Worm (Caenorhabditis elegans) whole organism, late embryonic: ENCODE measurements around the gene Y75B8A.25.

Source experiments
- ceh-9 ChIP-seq: sonication (generic microtip); optimal IDR thresholded peaks from 2 replicates; lab custom pipeline; 2016; ENCODE audit warnings: mild to moderate bottlenecking, missing genetic modification characterization, inconsistent platforms, missing compliant biosample characterization
- dmd-4 ChIP-seq: sonication (generic microtip); optimal IDR thresholded peaks from 2 replicates; lab custom pipeline; 2016; ENCODE audit warnings: borderline replicate concordance, missing genetic modification characterization, missing compliant biosample characterization
- elt-2 ChIP-seq: sonication (generic microtip); optimal IDR thresholded peaks from 2 replicates; lab custom pipeline; 2016; ENCODE audit warnings: missing genetic modification reagents, missing genetic modification characterization, missing compliant biosample characterization
- fax-1 ChIP-seq: sonication (generic microtip); optimal IDR thresholded peaks from 2 replicates; lab custom pipeline; 2016; ENCODE audit warnings: missing genotype, missing genetic modification characterization, missing compliant biosample characterization
- hlh-30 ChIP-seq: sonication (generic microtip); optimal IDR thresholded peaks from 2 replicates; lab custom pipeline; 2017; ENCODE audit warnings: antibody characterized with exemption, missing genetic modification characterization, missing compliant biosample characterization; ENCODE audit not compliant: insufficient read depth
- hlh-6 ChIP-seq: sonication (generic microtip); optimal IDR thresholded peaks from 2 replicates; lab custom pipeline; 2016; ENCODE audit warnings: missing genotype, missing genetic modification characterization, missing compliant biosample characterization
- madf-2 ChIP-seq: sonication (generic microtip); optimal IDR thresholded peaks from 2 replicates; lab custom pipeline; 2017; ENCODE audit warnings: missing genetic modification characterization, missing compliant biosample characterization
- nhr-11 ChIP-seq: fragments of 150-350 bp; optimal IDR thresholded peaks from 2 replicates; lab custom pipeline; 2014; ENCODE audit warnings: missing biosample characterization, missing genetic modification characterization
- pha-4 ChIP-seq: fragments of 150-350 bp; optimal IDR thresholded peaks from 2 replicates; lab custom pipeline; 2018; ENCODE audit warnings: missing biosample characterization, missing genetic modification reagents, missing genetic modification characterization
- ztf-16 ChIP-seq: sonication (generic microtip); optimal IDR thresholded peaks from 2 replicates; lab custom pipeline; 2017; ENCODE audit warnings: missing genetic modification characterization, missing compliant biosample characterization

- TF ChIP-seq hlh-6 (tag; lab: Kevin White, UChicago) (no peak), elt-2 (tag; lab: Kevin White, UChicago) (no peak), fax-1 (no peak), nhr-11 (tag; lab: Kevin White, UChicago) (no peak), hlh-30 (tag; lab: Kevin White, UChicago) (no peak), pha-4 (tag; lab: Kevin White, UChicago) (no peak), ztf-16 (tag; lab: Kevin White, UChicago) (no peak), ceh-9 (tag; lab: Kevin White, UChicago) (no peak), madf-2 (tag; lab: Kevin White, UChicago) (no peak), dmd-4 (tag; lab: Kevin White, UChicago) (no peak)
These were observed 18.6 kb downstream of the Y75B8A.25 start for ce11 chrIII:12292465-12292864.
